Worm (Caenorhabditis elegans): ENCODE data around the gene F42C5.5.
"Not testable (repeated sequence)": the region's sequence is repeated elsewhere in the genome, so short reads cannot be mapped to it uniquely, and the experiment has no call there.

Gene F42C5.5

ce11 chrIV:7254690-7255089 lies 39.3 kb downstream of the F42C5.5 start, which contains the start of gene C06E4.5:
Gene C06E4.5, plus strand, starts transcription at chrIV:7254990.
- TF ChIP-seq snpc-4, nhr-11, mdl-1 (tag; optimal IDR thresholded peaks at IDR 0.05): not testable (repeated sequence)

- TF ChIP-seq pqm-1 (tag; optimal IDR thresholded peaks at IDR 0.05) = peak; percentile 25
- TF ChIP-seq nhr-25 (tag; optimal IDR thresholded peaks at IDR 0.05) = no peak
- peak; percentile 49 for TF ChIP-seq snpc-4 (tag; optimal IDR thresholded peaks at IDR 0.05)
Observed at ce11 chrIV:7253271-7253670, 40.8 kb downstream of the F42C5.5 start.

- TF ChIP-seq lin-15B (tag; optimal IDR thresholded peaks at IDR 0.05) (no peak), unc-39 (tag; optimal IDR thresholded peaks at IDR 0.05) (no peak), elt-2 (tag; optimal IDR thresholded peaks at IDR 0.05) (no peak), daf-12 (tag; optimal IDR thresholded peaks at IDR 0.05) (no peak), nhr-237 (tag; optimal IDR thresholded peaks at IDR 0.05) (no peak), ceh-82 (tag; optimal IDR thresholded peaks at IDR 0.05) (no peak), ceh-28 (tag; optimal IDR thresholded peaks at IDR 0.05) (no peak)
Observed at ce11 chrIV:7250158-7250557, 43.9 kb downstream of the F42C5.5 start, which contains the start of gene D2024.18. Gene D2024.18, plus strand, starts transcription at chrIV:7250458.

ce11 chrIV:7247243-7247642 lies 46.8 kb downstream of the F42C5.5 start, which contains the start of gene D2024.1:
Gene D2024.1, plus strand, starts transcription at chrIV:7247543.
- TF ChIP-seq nhr-76, daf-12, nhr-77 (tag; optimal IDR thresholded peaks at IDR 0.05): not testable (repeated sequence)

ce11 chrIV:7246553-7246952 lies 47.5 kb downstream of the F42C5.5 start, which contains the start of gene col-114:
Gene col-114, minus strand, starts transcription at chrIV:7246653.
- TF ChIP-seq unc-62 (GFP tag; optimal IDR thresholded peaks at IDR 0.05) = no peak
- TF ChIP-seq pha-4 (tag; optimal IDR thresholded peaks at IDR 0.05) = no peak
- TF ChIP-seq ceh-28 (tag; optimal IDR thresholded peaks at IDR 0.05) = no peak
- TF ChIP-seq elt-3 (tag; optimal IDR thresholded peaks at IDR 0.05) = no peak

ce11 chrIV:7245592-7245991 lies 48.4 kb downstream of the F42C5.5 start:
- no peak for TF ChIP-seq ama-1 (optimal IDR thresholded peaks at IDR 0.05)
- TF ChIP-seq egl-5 (tag; optimal IDR thresholded peaks at IDR 0.05) = no peak
- no peak for TF ChIP-seq ztf-4 (tag; optimal IDR thresholded peaks at IDR 0.05)
- TF ChIP-seq pqm-1 (tag; optimal IDR thresholded peaks at IDR 0.05) = no peak
- no peak for TF ChIP-seq nhr-43 (tag; optimal IDR thresholded peaks at IDR 0.05; ENCODE audit: poor library complexity, severe bottlenecking)
- TF ChIP-seq skn-1 (tag; optimal IDR thresholded peaks at IDR 0.05) = no peak
- TF ChIP-seq jun-1 (tag; optimal IDR thresholded peaks at IDR 0.05) = no peak
- no peak for TF ChIP-seq fkh-10 (GFP tag; optimal IDR thresholded peaks at IDR 0.05)
- TF ChIP-seq tbx-2 (tag; optimal IDR thresholded peaks at IDR 0.05) = no peak
- no peak for TF ChIP-seq nhr-77 (tag; optimal IDR thresholded peaks at IDR 0.05)
- TF ChIP-seq R02D3.7 (tag; optimal IDR thresholded peaks at IDR 0.05) = no peak
- TF ChIP-seq unc-62 (GFP tag; optimal IDR thresholded peaks at IDR 0.05) = no peak

ce11 chrIV:7243913-7244312 lies 50.1 kb downstream of the F42C5.5 start, which contains the start of gene afmd-1:
Gene afmd-1, plus strand, starts transcription at chrIV:7244228.
- peak; percentile 88 for TF ChIP-seq nhr-76 (tag; optimal IDR thresholded peaks at IDR 0.05)
- no peak for TF ChIP-seq fkh-10 (GFP tag; optimal IDR thresholded peaks at IDR 0.05)
